Fruit fly (Drosophila melanogaster) whole organism, wandering third instar larva: ENCODE measurements around the gene CG42764.

Experiments used
- Abd-B ChIP-seq: fragments of >200 bp; optimal IDR thresholded peaks from 2 replicates; lab custom pipeline; 2017; ENCODE audit warnings: missing biosample characterization, missing genetic modification characterization
- CG32264 ChIP-seq: fragments of 200-800 bp; sonication (Bioruptor generic); optimal IDR thresholded peaks from 2 replicates; lab custom pipeline; 2016; ENCODE audit warnings: missing biosample characterization, missing genetic modification characterization
- CG9705 ChIP-seq: fragments of 200-800 bp; sonication (Bioruptor generic); optimal IDR thresholded peaks from 2 replicates; lab custom pipeline; 2018; ENCODE audit warnings: missing biosample characterization, mild to moderate bottlenecking, missing genetic modification characterization
- CrebA ChIP-seq: fragments of 200-800 bp; sonication (Bioruptor generic); optimal IDR thresholded peaks from 2 replicates; lab custom pipeline; 2016; ENCODE audit warnings: missing biosample characterization, mild to moderate bottlenecking, missing genetic modification characterization, borderline replicate concordance
- Dfd ChIP-seq: fragments of >200 bp; optimal IDR thresholded peaks from 2 replicates; lab custom pipeline; 2017; ENCODE audit warnings: missing biosample characterization, missing genetic modification characterization
- Dif ChIP-seq: fragments of 200-275, 200-300 bp; sonication (Bioruptor generic); optimal IDR thresholded peaks from 2 replicates; lab custom pipeline; 2018; ENCODE audit warnings: missing biosample characterization, missing genetic modification characterization; ENCODE audit not compliant: partially characterized antibody
- GATAd ChIP-seq: sonication (Bioruptor generic); optimal IDR thresholded peaks from 2 replicates; lab custom pipeline; 2016; ENCODE audit warnings: missing biosample characterization, missing genetic modification characterization
- HLH106 ChIP-seq: fragments of 200-800 bp; optimal IDR thresholded peaks from 3 replicates; lab custom pipeline; 2019; ENCODE audit warnings: missing biosample characterization, mild to moderate bottlenecking, missing genetic modification characterization, moderate library complexity
- Hnf4 ChIP-seq: fragments of 200-800 bp; sonication (Bioruptor generic); optimal IDR thresholded peaks from 2 replicates; lab custom pipeline; 2016; ENCODE audit warnings: missing biosample characterization, mild to moderate bottlenecking, missing genetic modification characterization
- Hr78 ChIP-seq: fragments of >200 bp; optimal IDR thresholded peaks from 2 replicates; lab custom pipeline; 2017; ENCODE audit warnings: missing biosample characterization, missing genetic modification characterization
- Hr83 ChIP-seq: fragments of 200-300 bp; sonication (Bioruptor generic); optimal IDR thresholded peaks from 2 replicates; lab custom pipeline; 2016; ENCODE audit warnings: missing biosample characterization, mild to moderate bottlenecking, missing genetic modification characterization, moderate library complexity; ENCODE audit not compliant: poor library complexity, severe bottlenecking
- Jra ChIP-seq: sonication (Bioruptor generic); optimal IDR thresholded peaks from 2 replicates; lab custom pipeline; 2016; ENCODE audit warnings: missing biosample characterization, missing genetic modification characterization
- Myc ChIP-seq: fragments of >200 bp; optimal IDR thresholded peaks from 2 replicates; lab custom pipeline; 2017
- OdsH ChIP-seq: fragments of 200-800 bp; sonication (Bioruptor generic); optimal IDR thresholded peaks from 2 replicates; lab custom pipeline; 2016; ENCODE audit warnings: missing biosample characterization, mild to moderate bottlenecking, missing genetic modification characterization
- Rel ChIP-seq, 2 experiments: fragments of 200-800 bp; sonication (Bioruptor generic) in 1 of 2; optimal IDR thresholded peaks; 2 replicates in 1 of 2; 3 replicates in 1 of 2; lab custom pipeline; 2016 to 2019; ENCODE audit warnings: mild to moderate bottlenecking in 2 of 2, missing biosample characterization in 2 of 2, missing genetic modification characterization in 2 of 2, moderate library complexity in 1 of 2
- Sp1 ChIP-seq: fragments of 200-800 bp; sonication (Bioruptor generic); optimal IDR thresholded peaks from 3 replicates; lab custom pipeline; 2019; ENCODE audit warnings: missing biosample characterization, mild to moderate bottlenecking, missing genetic modification characterization, moderate library complexity
- Vsx2 ChIP-seq: fragments of 200-300, 225-300 bp; sonication (Bioruptor generic); optimal IDR thresholded peaks from 2 replicates; lab custom pipeline; 2018; ENCODE audit warnings: missing biosample characterization, missing genetic modification characterization; ENCODE audit not compliant: partially characterized antibody
- br ChIP-seq: fragments of 200-800 bp; sonication (Bioruptor generic); optimal IDR thresholded peaks from 2 replicates; lab custom pipeline; 2016; ENCODE audit warnings: missing biosample characterization, missing genetic modification characterization
- brk ChIP-seq: fragments of 200-800 bp; sonication (Bioruptor generic); optimal IDR thresholded peaks from 2 replicates; lab custom pipeline; 2016; ENCODE audit warnings: missing biosample characterization, mild to moderate bottlenecking, missing genetic modification characterization
- dl ChIP-seq, 2 experiments: fragments of 175-275, 200-275 bp in 1 of 2; fragments of 200-275 bp in 1 of 2; sonication (Bioruptor generic); optimal IDR thresholded peaks; lab custom pipeline; 2018; ENCODE audit warnings: mild to moderate bottlenecking in 2 of 2, missing biosample characterization in 2 of 2, missing genetic modification characterization in 2 of 2, moderate library complexity in 2 of 2; ENCODE audit not compliant: partially characterized antibody in 2 of 2, insufficient read depth in 1 of 2
- dmrt93B ChIP-seq: fragments of 200-800 bp; sonication (Bioruptor generic); optimal IDR thresholded peaks from 2 replicates; lab custom pipeline; 2018; ENCODE audit warnings: missing biosample characterization, mild to moderate bottlenecking, missing genetic modification characterization
- dsf ChIP-seq: sonication (Bioruptor generic); optimal IDR thresholded peaks from 2 replicates; lab custom pipeline; 2016; ENCODE audit warnings: missing biosample characterization, missing genetic modification characterization, borderline replicate concordance
- ey ChIP-seq: fragments of 200-800 bp; sonication (Bioruptor generic); optimal IDR thresholded peaks from 2 replicates; lab custom pipeline; 2016; ENCODE audit warnings: missing biosample characterization, missing genetic modification characterization
- foxo ChIP-seq, 2 experiments: fragments of 200-800 bp; sonication (Bioruptor generic); optimal IDR thresholded peaks; 2 replicates in 1 of 2; 3 replicates in 1 of 2; lab custom pipeline; 2016 to 2017; ENCODE audit warnings: missing biosample characterization in 2 of 2, missing genetic modification characterization in 2 of 2
- fru ChIP-seq: fragments of 200-800 bp; sonication (Bioruptor generic); optimal IDR thresholded peaks from 3 replicates; lab custom pipeline; 2016; ENCODE audit warnings: missing biosample characterization, mild to moderate bottlenecking, missing genetic modification characterization
- h ChIP-seq: fragments of 200-800 bp; sonication (Bioruptor generic); optimal IDR thresholded peaks from 3 replicates; lab custom pipeline; 2016; ENCODE audit warnings: missing biosample characterization, mild to moderate bottlenecking, missing genetic modification characterization
- jim ChIP-seq: fragments of 175-275, 200-325 bp; sonication (Bioruptor generic); optimal IDR thresholded peaks from 2 replicates; lab custom pipeline; 2016; ENCODE audit warnings: missing biosample characterization, mild to moderate bottlenecking, missing genetic modification characterization
- lola ChIP-seq: fragments of >200 bp; optimal IDR thresholded peaks from 2 replicates; lab custom pipeline; 2017; ENCODE audit warnings: missing biosample characterization, missing genetic modification characterization
- pan ChIP-seq: fragments of >200 bp; optimal IDR thresholded peaks from 2 replicates; lab custom pipeline; 2017
- psq ChIP-seq: fragments of 200-800 bp; sonication (Bioruptor generic); optimal IDR thresholded peaks from 3 replicates; lab custom pipeline; 2017; ENCODE audit warnings: missing biosample characterization, mild to moderate bottlenecking, missing genetic modification characterization, moderate library complexity
- rgr ChIP-seq: fragments of 200-800 bp; sonication (Bioruptor generic); optimal IDR thresholded peaks from 3 replicates; lab custom pipeline; 2016; ENCODE audit warnings: missing biosample characterization, mild to moderate bottlenecking, missing genetic modification characterization
- sage ChIP-seq: fragments of 200-800 bp; sonication (Bioruptor generic); optimal IDR thresholded peaks from 2 replicates; lab custom pipeline; 2016; ENCODE audit warnings: missing biosample characterization, mild to moderate bottlenecking, missing genetic modification characterization
- sv ChIP-seq: fragments of 200-800 bp; sonication (Bioruptor generic); optimal IDR thresholded peaks from 3 replicates; lab custom pipeline; 2016; ENCODE audit warnings: missing biosample characterization, missing genetic modification characterization
- tai ChIP-seq: sonication (Bioruptor generic); optimal IDR thresholded peaks from 2 replicates; lab custom pipeline; 2016; ENCODE audit warnings: missing biosample characterization, missing genetic modification characterization
- usp ChIP-seq: fragments of >200 bp; optimal IDR thresholded peaks from 2 replicates; lab custom pipeline; 2017; ENCODE audit warnings: missing biosample characterization, missing genetic modification characterization
- woc ChIP-seq: sonication (Bioruptor generic); optimal IDR thresholded peaks from 2 replicates; lab custom pipeline; 2016; ENCODE audit warnings: missing biosample characterization, mild to moderate bottlenecking, missing genetic modification characterization

CG42764 gene

dm6 chr3L:20465941-20466340 is at the start of gene CG42764:
Gene CG42764 (minus strand): TSS chr3L:20466041.
- TF ChIP-seq jim (GFP tag; lab: Kevin White, UChicago) (no peak), CG32264 (GFP tag; lab: Kevin White, UChicago) (no peak), foxo (GFP tag; optimal IDR thresholded peaks at IDR 0.05; lab: Kevin White, UChicago) (no peak), Hr78 (no peak), brk (no peak), CG9705 (no peak), Abd-B (GFP tag; lab: Kevin White, UChicago) (no peak), fru (GFP tag; lab: Kevin White, UChicago) (no peak), Hnf4 (GFP tag; lab: Kevin White, UChicago) (no peak)
- TF ChIP-seq, all 38 proteins: peak for 0

dm6 chr3L:20514101-20514500 is 48.3 kb upstream of the CG42764 start:
- TF ChIP-seq HLH106 (tag; lab: Kevin White, UChicago) = no peak
- TF ChIP-seq Rel (GFP tag; optimal IDR thresholded peaks at IDR 0.05; lab: Kevin White, UChicago) = no peak
- peak; percentile 97 for TF ChIP-seq Rel (tag; optimal IDR thresholded peaks at IDR 0.05; lab: Kevin White, UChicago)

dm6 chr3L:20511499-20512108 is 45.8 kb upstream of the CG42764 start:
- TF ChIP-seq h = no peak
- no peak for TF ChIP-seq pan (lab: Kevin White, UChicago)
- TF ChIP-seq jim (GFP tag; lab: Kevin White, UChicago) = no peak
- no peak for TF ChIP-seq dsf (GFP tag; lab: Kevin White, UChicago)
- no peak for TF ChIP-seq Sp1 (GFP tag; lab: Kevin White, UChicago)
- TF ChIP-seq CG9705 = no peak
- TF ChIP-seq HLH106 (tag; lab: Kevin White, UChicago) = no peak
- TF ChIP-seq GATAd (GFP tag; lab: Kevin White, UChicago) = no peak
- no peak for TF ChIP-seq woc (GFP tag; lab: Kevin White, UChicago)
- no peak for TF ChIP-seq brk
- no peak for TF ChIP-seq CrebA
- no peak for TF ChIP-seq Vsx2 (GFP tag; lab: Kevin White, UChicago)
- TF ChIP-seq Dfd = no peak
- no peak for TF ChIP-seq lola (GFP tag; lab: Kevin White, UChicago)

- TF ChIP-seq jim (GFP tag; lab: Kevin White, UChicago) = no peak
- no peak for TF ChIP-seq CrebA
- TF ChIP-seq Hnf4 (GFP tag; lab: Kevin White, UChicago) = peak; percentile 60
- peak; percentile 67 for TF ChIP-seq Jra (GFP tag; lab: Kevin White, UChicago)
- TF ChIP-seq Sp1 (GFP tag; lab: Kevin White, UChicago) = peak; percentile 87
- TF ChIP-seq h = peak; percentile 83
- peak; percentile 96 for TF ChIP-seq woc (GFP tag; lab: Kevin White, UChicago)
- TF ChIP-seq foxo (GFP tag; optimal IDR thresholded peaks at IDR 0.05; lab: Kevin White, UChicago) = peak in 1 of 2 experiments; percentile 86
- TF ChIP-seq ey (GFP tag; lab: Kevin White, UChicago) = peak; percentile 85
- TF ChIP-seq Abd-B (GFP tag; lab: Kevin White, UChicago) = no peak
- TF ChIP-seq CG9705 = peak; percentile 63
- peak; percentile 75 for TF ChIP-seq rgr (GFP tag; lab: Kevin White, UChicago)
- TF ChIP-seq sage (GFP tag; lab: Kevin White, UChicago) = peak; percentile 18
- TF ChIP-seq tai = peak; percentile 69
- peak; percentile 31 for TF ChIP-seq Rel (GFP tag; optimal IDR thresholded peaks at IDR 0.05; lab: Kevin White, UChicago)
- peak; percentile 21 for TF ChIP-seq Rel (tag; optimal IDR thresholded peaks at IDR 0.05; lab: Kevin White, UChicago)
- TF ChIP-seq br (GFP tag; lab: Kevin White, UChicago) = peak; percentile 83
- TF ChIP-seq sv = peak; percentile 70
- TF ChIP-seq dl (GFP tag; optimal IDR thresholded peaks at IDR 0.05; lab: Kevin White, UChicago; ENCODE audit: insufficient read depth in 1 of 2, partially characterized antibody in 2 of 2) = peak in 1 of 2 experiments; percentile 60
- peak; percentile 51 for TF ChIP-seq Dif (GFP tag; lab: Kevin White, UChicago)
- peak; percentile 23 for TF ChIP-seq brk
- TF ChIP-seq Hr83 (GFP tag; lab: Kevin White, UChicago) = no peak
- TF ChIP-seq CG32264 (GFP tag; lab: Kevin White, UChicago) = peak; percentile 49
- no peak for TF ChIP-seq pan (lab: Kevin White, UChicago)
- TF ChIP-seq Dfd = no peak
- no peak for TF ChIP-seq Vsx2 (GFP tag; lab: Kevin White, UChicago)
- peak; percentile 61 for TF ChIP-seq dmrt93B (GFP tag; lab: Kevin White, UChicago)
- TF ChIP-seq Myc (lab: Kevin White, UChicago) = no peak
- TF ChIP-seq GATAd (GFP tag; lab: Kevin White, UChicago) = no peak
- TF ChIP-seq OdsH (GFP tag; lab: Kevin White, UChicago) = peak; percentile 81
- TF ChIP-seq fru (GFP tag; lab: Kevin White, UChicago) = peak; percentile 87
- TF ChIP-seq psq (GFP tag; lab: Kevin White, UChicago) = peak; percentile 89
- no peak for TF ChIP-seq Hr78
- TF ChIP-seq HLH106 (tag; lab: Kevin White, UChicago) = peak; percentile 77
- no peak for TF ChIP-seq usp (GFP tag; lab: Kevin White, UChicago)
- no peak for TF ChIP-seq dsf (GFP tag; lab: Kevin White, UChicago)
Measured at dm6 chr3L:20509121-20509934, 43.5 kb upstream of the CG42764 start.
